Fruit fly (Drosophila melanogaster): ENCODE results near the gene Sytalpha.

DNA sequence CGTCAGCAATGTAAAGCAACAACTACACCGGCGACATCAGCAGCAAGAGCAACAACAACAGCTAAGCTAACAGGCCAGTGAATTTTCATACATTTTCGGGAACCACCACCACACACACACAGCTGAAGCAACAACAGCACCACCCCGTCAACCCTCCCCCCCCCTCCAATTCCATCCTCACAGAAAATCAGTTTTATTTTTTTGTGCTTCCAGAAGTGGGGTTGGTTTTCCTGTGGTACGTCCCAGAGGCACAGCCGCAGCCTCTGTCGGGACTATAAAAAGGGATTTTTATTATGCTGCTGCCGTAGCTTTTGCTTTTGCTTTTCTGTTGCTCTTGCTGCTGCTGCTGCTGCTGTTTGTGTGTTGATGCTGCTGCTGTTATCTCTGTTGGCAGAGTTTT is 32.8 kb upstream of the Sytalpha start:
- no peak for TF ChIP-seq lola (GFP tag; optimal IDR thresholded peaks at IDR 0.05)
- TF ChIP-seq CG9705 (GFP tag; optimal IDR thresholded peaks at IDR 0.05), result no peak
- no peak for TF ChIP-seq OdsH (GFP tag; optimal IDR thresholded peaks at IDR 0.05)
- no peak for TF ChIP-seq br (GFP tag; optimal IDR thresholded peaks at IDR 0.05)
